Worm (Caenorhabditis elegans): ENCODE data around the gene C03C10.2.

The C03C10.2 gene

ce11 chrIII:4066333-4066732 is 24.5 kb upstream of the C03C10.2 start, which contains the start of gene unc-79:
TSS of gene unc-79 (plus strand) at chrIII:4066633.
- no peak for TF ChIP-seq elt-4 (tag; optimal IDR thresholded peaks at IDR 0.05)
- no peak for TF ChIP-seq ref-2 (tag; optimal IDR thresholded peaks at IDR 0.05)
- no peak for TF ChIP-seq C38D4.7 (GFP tag; optimal IDR thresholded peaks at IDR 0.05)
- TF ChIP-seq lin-11 (tag; optimal IDR thresholded peaks at IDR 0.05), result no peak
- no peak for TF ChIP-seq unc-86 (tag; optimal IDR thresholded peaks at IDR 0.05)
- no peak for TF ChIP-seq pqm-1 (tag; optimal IDR thresholded peaks at IDR 0.05)
- no peak for TF ChIP-seq ceh-22 (tag; optimal IDR thresholded peaks at IDR 0.05)
- no peak for TF ChIP-seq sdc-2 (tag; optimal IDR thresholded peaks at IDR 0.05)

DNA sequence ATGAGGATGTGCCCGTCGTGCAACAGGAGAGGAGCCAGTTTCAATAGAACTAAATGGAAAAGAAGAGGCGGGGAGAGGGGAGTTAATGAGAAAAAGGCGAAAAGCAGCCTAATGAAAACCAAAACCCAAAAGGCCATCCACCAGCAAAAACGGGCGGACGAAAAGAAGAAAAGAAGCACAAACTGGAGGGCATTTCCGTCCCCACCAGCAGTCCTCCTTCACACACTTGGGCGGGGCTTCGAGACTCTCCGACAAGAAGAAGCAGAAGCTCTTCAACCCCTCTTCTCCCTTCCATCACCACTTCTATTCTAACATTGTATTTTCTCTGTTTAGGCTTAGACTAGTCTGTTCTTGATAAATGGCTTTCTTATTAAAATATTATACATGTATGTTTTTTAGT is 22.8 kb upstream of the C03C10.2 start:
- peak; percentile 31 for TF ChIP-seq ceh-14 (tag; optimal IDR thresholded peaks at IDR 0.05)
- no peak for TF ChIP-seq ceh-45 (GFP tag; IDR thresholded peaks at IDR 0.05)

ce11 chrIII:4070239-4070638 is 20.6 kb upstream of the C03C10.2 start:
- TF ChIP-seq nhr-232 (tag; optimal IDR thresholded peaks at IDR 0.05) (no peak), hlh-8 (tag; optimal IDR thresholded peaks at IDR 0.05) (no peak), ceh-22 (tag; optimal IDR thresholded peaks at IDR 0.05) (no peak), zip-5 (tag; optimal IDR thresholded peaks at IDR 0.05) (no peak), C38D4.7 (GFP tag; optimal IDR thresholded peaks at IDR 0.05) (no peak), C08G9.2 (tag; optimal IDR thresholded peaks at IDR 0.05) (no peak), ceh-6 (GFP tag; optimal IDR thresholded peaks at IDR 0.05) (no peak), unc-3 (GFP tag; conservative IDR thresholded peaks at IDR 0.05) (no peak), unc-3 (tag; optimal IDR thresholded peaks at IDR 0.05) (no peak), che-1 (tag; optimal IDR thresholded peaks at IDR 0.05) (no peak), ceh-14 (tag; optimal IDR thresholded peaks at IDR 0.05) (peak; percentile 77), hlh-30 (tag; optimal IDR thresholded peaks at IDR 0.05; ENCODE audit: insufficient read depth) (no peak), ceh-31 (tag; optimal IDR thresholded peaks at IDR 0.05) (no peak), pat-9 (tag; optimal IDR thresholded peaks at IDR 0.05) (no peak), unc-42 (tag; optimal IDR thresholded peaks at IDR 0.05) (peak; percentile 86), lin-11 (tag; optimal IDR thresholded peaks at IDR 0.05) (no peak), tbx-2 (tag; optimal IDR thresholded peaks at IDR 0.05) (no peak), unc-55 (GFP tag; optimal IDR thresholded peaks at IDR 0.05) (no peak), gmeb-2 (tag; optimal IDR thresholded peaks at IDR 0.05) (no peak)

- TF ChIP-seq pha-2 (tag; optimal IDR thresholded peaks at IDR 0.05), result no peak
- TF ChIP-seq hlh-15 (tag; optimal IDR thresholded peaks at IDR 0.05), result no peak
- TF ChIP-seq hlh-6 (tag; optimal IDR thresholded peaks at IDR 0.05), result no peak
- no peak for TF ChIP-seq fkh-6 (tag; optimal IDR thresholded peaks at IDR 0.05)
- TF ChIP-seq ceh-30 (tag; optimal IDR thresholded peaks at IDR 0.05), result no peak
- no peak for TF ChIP-seq pat-9 (tag; optimal IDR thresholded peaks at IDR 0.05)
- TF ChIP-seq nhr-232 (tag; optimal IDR thresholded peaks at IDR 0.05), result no peak
- TF ChIP-seq ceh-18 (tag; optimal IDR thresholded peaks at IDR 0.05), result no peak
- no peak for TF ChIP-seq hlh-8 (tag; optimal IDR thresholded peaks at IDR 0.05)
- TF ChIP-seq pqm-1 (tag; optimal IDR thresholded peaks at IDR 0.05), result no peak
- TF ChIP-seq madf-2 (tag; optimal IDR thresholded peaks at IDR 0.05), result no peak
- TF ChIP-seq unc-42 (tag; optimal IDR thresholded peaks at IDR 0.05), result no peak
- TF ChIP-seq ceh-22 (tag; optimal IDR thresholded peaks at IDR 0.05), result no peak
These were observed 7.4 kb upstream of the C03C10.2 start for ce11 chrIII:4083429-4083828.

ce11 chrIII:4085657-4086056 is 5.2 kb upstream of the C03C10.2 start:
- TF ChIP-seq lin-11 (tag; optimal IDR thresholded peaks at IDR 0.05) (no peak), unc-86 (tag; optimal IDR thresholded peaks at IDR 0.05) (no peak), madf-2 (tag; optimal IDR thresholded peaks at IDR 0.05) (no peak), ceh-34 (tag; optimal IDR thresholded peaks at IDR 0.05) (no peak), unc-3 (GFP tag; conservative IDR thresholded peaks at IDR 0.05) (no peak), unc-3 (tag; optimal IDR thresholded peaks at IDR 0.05) (no peak), ahr-1 (tag; optimal IDR thresholded peaks at IDR 0.05) (no peak)

Measured in whole organism, late embryonic.